Fruit fly (Drosophila melanogaster) whole organism, embryonic: ENCODE results near the gene Tfb4.
A peak's percentile ranks its signal among the peaks of the same experiment; 100 is the strongest.

Source experiments
- Atf6 ChIP-seq: fragments of 200-800 bp; sonication (Bioruptor generic); IDR thresholded peaks from 2 replicates; pipeline ENCODE4 v1.3.6; 2022; ENCODE audit warnings: missing biosample characterization, missing genetic modification characterization
- CG10147 ChIP-seq: fragments of 200-800 bp; sonication (Bioruptor generic); optimal IDR thresholded peaks from 2 replicates; lab custom pipeline; 2019; ENCODE audit warnings: missing biosample characterization, mild to moderate bottlenecking, missing genetic modification characterization, moderate library complexity
- CG10462 ChIP-seq: fragments of 200-800 bp; sonication (Bioruptor generic); optimal IDR thresholded peaks from 2 replicates; lab custom pipeline; 2016; ENCODE audit warnings: missing biosample characterization, missing genetic modification characterization
- CG11247 ChIP-seq: fragments of 200-800 bp; sonication (Bioruptor generic); IDR thresholded peaks from 2 replicates; pipeline ENCODE4 v1.3.6; 2022; ENCODE audit warnings: missing biosample characterization, missing genetic modification characterization
- CG12744 ChIP-seq: fragments of 200-800 bp; sonication (Bioruptor generic); optimal IDR thresholded peaks from 2 replicates; lab custom pipeline; 2016; ENCODE audit warnings: missing biosample characterization, missing genetic modification characterization
- CG14860 ChIP-seq: fragments of 200-800 bp; sonication (Bioruptor generic); IDR thresholded peaks from 3 replicates; pipeline ENCODE4 v1.3.6; 2022; ENCODE audit warnings: missing biosample characterization, missing genetic modification characterization; ENCODE audit not compliant: partially characterized antibody
- CG15696 ChIP-seq: fragments of 200-800 bp; sonication (Bioruptor generic); optimal IDR thresholded peaks from 2 replicates; lab custom pipeline; 2019; ENCODE audit warnings: missing biosample characterization, mild to moderate bottlenecking, missing genetic modification characterization, moderate library complexity
- CG17328 ChIP-seq: fragments of 200-800 bp; sonication (Bioruptor generic); IDR thresholded peaks from 2 replicates; pipeline ENCODE4 v1.3.6; 2022; ENCODE audit warnings: missing biosample characterization, missing genetic modification characterization
- CG17359 ChIP-seq: fragments of 200-800 bp; sonication (Bioruptor generic); optimal IDR thresholded peaks from 3 replicates; lab custom pipeline; 2018; ENCODE audit warnings: missing biosample characterization, mild to moderate bottlenecking, missing genetic modification characterization, moderate library complexity
- CG18262 ChIP-seq: fragments of 200-800 bp; optimal IDR thresholded peaks from 3 replicates; lab custom pipeline; 2019; ENCODE audit warnings: missing biosample characterization, mild to moderate bottlenecking, missing genetic modification characterization, moderate library complexity
- CG2120 ChIP-seq: fragments of 200-800 bp; sonication (Bioruptor generic); optimal IDR thresholded peaks from 3 replicates; lab custom pipeline; 2016; ENCODE audit warnings: missing biosample characterization, missing genetic modification characterization
- CG34224 ChIP-seq: fragments of 200-800 bp; sonication (Bioruptor generic); IDR thresholded peaks from 3 replicates; pipeline ENCODE4 v1.3.6; 2022; ENCODE audit warnings: missing biosample characterization, missing genetic modification characterization; ENCODE audit not compliant: partially characterized antibody
- CG34422 ChIP-seq: fragments of 200-800 bp; sonication (Bioruptor generic); IDR thresholded peaks from 3 replicates; pipeline ENCODE4 v1.3.6; 2022; ENCODE audit warnings: missing biosample characterization, missing genetic modification characterization
- CG3847 ChIP-seq: fragments of 200-800 bp; sonication (Bioruptor generic); IDR thresholded peaks from 2 replicates; pipeline ENCODE4 v1.3.6; 2022; ENCODE audit warnings: missing biosample characterization, missing genetic modification characterization
- CG6175 ChIP-seq: fragments of 200-800 bp; sonication (Bioruptor generic); IDR thresholded peaks from 3 replicates; pipeline ENCODE4 v1.3.6; 2022; ENCODE audit warnings: missing biosample characterization, missing genetic modification characterization
- CG8359 ChIP-seq: fragments of 200-800 bp; sonication (Bioruptor generic); optimal IDR thresholded peaks from 2 replicates; lab custom pipeline; 2017; ENCODE audit warnings: missing biosample characterization, mild to moderate bottlenecking, missing genetic modification characterization, borderline replicate concordance
- CG8924 ChIP-seq: fragments of 200-800 bp; optimal IDR thresholded peaks from 3 replicates; lab custom pipeline; 2019; ENCODE audit warnings: missing biosample characterization, mild to moderate bottlenecking, missing genetic modification characterization, moderate library complexity
- CHES-1-like ChIP-seq: fragments of 200-800 bp; sonication (Bioruptor generic); optimal IDR thresholded peaks from 2 replicates; lab custom pipeline; 2016; ENCODE audit warnings: missing biosample characterization, missing genetic modification characterization
- D19B ChIP-seq: fragments of 200-800 bp; sonication (Bioruptor generic); optimal IDR thresholded peaks from 2 replicates; lab custom pipeline; 2017; ENCODE audit warnings: missing biosample characterization, mild to moderate bottlenecking, missing genetic modification characterization
- Dad ChIP-seq: fragments of 200-800 bp; sonication (Bioruptor generic); optimal IDR thresholded peaks from 3 replicates; lab custom pipeline; 2016; ENCODE audit warnings: missing biosample characterization, missing genetic modification characterization
- Dp ChIP-seq: fragments of 200-800 bp; sonication (Bioruptor generic); optimal IDR thresholded peaks from 2 replicates; lab custom pipeline; 2018; ENCODE audit warnings: missing biosample characterization, mild to moderate bottlenecking, missing genetic modification characterization, moderate library complexity
- Dref ChIP-seq: fragments of 200-800 bp; sonication (Bioruptor generic); IDR thresholded peaks from 2 replicates; pipeline ENCODE4 v1.3.6; 2022; ENCODE audit warnings: missing biosample characterization, missing genetic modification characterization
- Drgx ChIP-seq: fragments of 200-800 bp; sonication (Bioruptor generic); IDR thresholded peaks from 2 replicates; pipeline ENCODE4 v1.3.6; 2022; ENCODE audit warnings: missing biosample characterization, missing genetic modification characterization
- E2f1 ChIP-seq: fragments of 200-800 bp; sonication (Bioruptor generic); IDR thresholded peaks from 2 replicates; pipeline ENCODE4 v1.3.6; 2022; ENCODE audit warnings: missing biosample characterization, missing genetic modification characterization
- Hand ChIP-seq: fragments of 200-800 bp; sonication (Bioruptor generic); optimal IDR thresholded peaks from 2 replicates; lab custom pipeline; 2017; ENCODE audit warnings: mild to moderate bottlenecking, missing biosample characterization, missing genetic modification reagents, missing genetic modification characterization
- Mes4 ChIP-seq: fragments of 200-800 bp; sonication (Bioruptor generic); optimal IDR thresholded peaks from 2 replicates; lab custom pipeline; 2016; ENCODE audit warnings: missing biosample characterization, missing genetic modification characterization
- Rx ChIP-seq: fragments of 200-800 bp; sonication (Bioruptor generic); IDR thresholded peaks from 2 replicates; pipeline ENCODE4 v1.3.6; 2022; ENCODE audit warnings: missing biosample characterization, missing genetic modification characterization
- Sox100B ChIP-seq: fragments of 200-800 bp; sonication (Bioruptor generic); optimal IDR thresholded peaks from 3 replicates; lab custom pipeline; 2018; ENCODE audit warnings: missing biosample characterization, mild to moderate bottlenecking, missing genetic modification characterization
- Sry-β ChIP-seq: fragments of 200-800 bp; sonication (Bioruptor generic); optimal IDR thresholded peaks from 2 replicates; lab custom pipeline; 2018; ENCODE audit warnings: missing biosample characterization, mild to moderate bottlenecking, missing genetic modification characterization, moderate library complexity
- Ssrp ChIP-seq: fragments of 200-800 bp; sonication (Bioruptor generic); optimal IDR thresholded peaks from 2 replicates; lab custom pipeline; 2018; ENCODE audit warnings: missing biosample characterization, mild to moderate bottlenecking, missing genetic modification characterization, moderate library complexity
- YL-1 ChIP-seq: fragments of 200-800 bp; sonication (Bioruptor generic); optimal IDR thresholded peaks from 3 replicates; lab custom pipeline; 2017; ENCODE audit warnings: missing biosample characterization, mild to moderate bottlenecking, missing genetic modification characterization
- aop ChIP-seq: fragments of 200-800 bp; sonication (Bioruptor generic); IDR thresholded peaks from 2 replicates; pipeline ENCODE4 v1.3.6; 2022; ENCODE audit warnings: missing biosample characterization, missing genetic modification characterization
- bbx ChIP-seq: fragments of 200-800 bp; sonication (Bioruptor generic); IDR thresholded peaks from 2 replicates; pipeline ENCODE4 v1.3.6; 2022; ENCODE audit warnings: missing biosample characterization, missing genetic modification characterization; ENCODE audit not compliant: partially characterized antibody
- bowl ChIP-seq: fragments of 200-800 bp; sonication (Bioruptor generic); IDR thresholded peaks from 2 replicates; pipeline ENCODE4 v1.3.6; 2022; ENCODE audit warnings: missing biosample characterization, missing genetic modification characterization
- chm ChIP-seq: fragments of 200-800 bp; sonication (Bioruptor generic); IDR thresholded peaks from 2 replicates; pipeline ENCODE4 v1.3.6; 2022; ENCODE audit warnings: missing biosample characterization, missing genetic modification characterization
- da ChIP-seq: fragments of 200-800 bp; sonication (Bioruptor generic); optimal IDR thresholded peaks from 2 replicates; lab custom pipeline; 2016; ENCODE audit warnings: missing biosample characterization, missing genetic modification characterization
- dati ChIP-seq: fragments of 200-800 bp; sonication (Bioruptor generic); IDR thresholded peaks from 2 replicates; pipeline ENCODE4 v1.3.6; 2022; ENCODE audit warnings: missing biosample characterization, missing genetic modification characterization
- esg ChIP-seq: fragments of 200-800 bp; sonication (Bioruptor generic); conservative IDR thresholded peaks from 2 replicates; pipeline ENCODE4 v1.3.6; 2022; ENCODE audit warnings: missing biosample characterization, missing genetic modification characterization
- gce ChIP-seq: fragments of 200-800 bp; sonication (Bioruptor generic); IDR thresholded peaks from 3 replicates; pipeline ENCODE4 v1.3.6; 2022; ENCODE audit warnings: missing biosample characterization, missing genetic modification characterization
- gcm2 ChIP-seq: fragments of 200-800 bp; sonication (Bioruptor generic); optimal IDR thresholded peaks from 2 replicates; lab custom pipeline; 2016; ENCODE audit warnings: missing biosample characterization, missing genetic modification characterization
- gsb ChIP-seq: fragments of 200-800 bp; sonication (Bioruptor generic); IDR thresholded peaks from 2 replicates; pipeline ENCODE4 v1.3.6; 2022; ENCODE audit warnings: missing biosample characterization, missing genetic modification characterization
- kah ChIP-seq: fragments of 200-800 bp; sonication (Bioruptor generic); optimal IDR thresholded peaks from 2 replicates; lab custom pipeline; 2018; ENCODE audit warnings: missing biosample characterization, mild to moderate bottlenecking, missing genetic modification characterization
- nom ChIP-seq: fragments of 200-800 bp; sonication (Bioruptor generic); optimal IDR thresholded peaks from 2 replicates; lab custom pipeline; 2017; ENCODE audit warnings: missing biosample characterization, missing genetic modification characterization, mild to moderate bottlenecking, moderate library complexity, missing genetic modification reagents
- pita ChIP-seq: fragments of 200-800 bp; sonication (Bioruptor generic); optimal IDR thresholded peaks from 2 replicates; lab custom pipeline; 2017; ENCODE audit warnings: missing biosample characterization, mild to moderate bottlenecking, missing genetic modification characterization
- pnt ChIP-seq: fragments of 200-800 bp; sonication (Bioruptor generic); optimal IDR thresholded peaks from 3 replicates; lab custom pipeline; 2016; ENCODE audit warnings: missing biosample characterization, missing genetic modification characterization
- sc ChIP-seq, 3 experiments: fragments of >200 bp in 2 of 3; fragments of 200-800 bp in 1 of 3; sonication (Bioruptor generic) in 1 of 3; optimal IDR thresholded peaks; 2 replicates in 2 of 3; 3 replicates in 1 of 3; lab custom pipeline; 2017; ENCODE audit warnings: mild to moderate bottlenecking in 1 of 3, missing biosample characterization in 1 of 3, missing genetic modification characterization in 1 of 3, missing genetic modification reagents in 1 of 3
- slou ChIP-seq: fragments of 200-800 bp; sonication (Bioruptor generic); optimal IDR thresholded peaks from 3 replicates; lab custom pipeline; 2016; ENCODE audit warnings: missing biosample characterization, missing genetic modification characterization
- tap ChIP-seq: fragments of 200-800 bp; optimal IDR thresholded peaks from 3 replicates; lab custom pipeline; 2019; ENCODE audit warnings: missing biosample characterization, mild to moderate bottlenecking, missing genetic modification characterization, moderate library complexity
- tll ChIP-seq, 2 experiments: fragments of 200-800 bp in 1 of 2; fragments of >200 bp in 1 of 2; sonication (Bioruptor generic) in 1 of 2; optimal IDR thresholded peaks; 2 replicates each; lab custom pipeline; 2017 to 2019; ENCODE audit warnings: missing biosample characterization in 2 of 2, missing genetic modification characterization in 2 of 2, mild to moderate bottlenecking in 1 of 2, moderate library complexity in 1 of 2

Gene Tfb4

dm6 chr2L:1108029-1108688 is 42.3 kb downstream of the Tfb4 start, which contains the start of the genes PolrMT and CG14339 (continued):
- no peak for TF ChIP-seq pnt (GFP tag; lab: Kevin White, UChicago)
- TF ChIP-seq tap (tag; lab: Kevin White, UChicago) = no peak
- no peak for TF ChIP-seq slou
- no peak for TF ChIP-seq Atf6 (GFP tag; lab: Robert Waterston, UW)
- TF ChIP-seq Drgx = 0 out of 2 replicates have a peak, but pooled peaks have one; percentile 23
- no peak for TF ChIP-seq CG14860 (GFP tag; lab: Robert Waterston, UW)
- TF ChIP-seq Dref = 0 out of 2 replicates have a peak, but pooled peaks have one; percentile 20
- peak; percentile 49 for TF ChIP-seq Mes4 (GFP tag; lab: Kevin White, UChicago)
- TF ChIP-seq sc (optimal IDR thresholded peaks at IDR 0.05; lab: Kevin White, UChicago) = no peak
- no peak for TF ChIP-seq sc (GFP tag; optimal IDR thresholded peaks at IDR 0.05; lab: Kevin White, UChicago)
- TF ChIP-seq CG18262 (tag; lab: Kevin White, UChicago) = no peak
- no peak for TF ChIP-seq CG12744
- peak; percentile 92 for TF ChIP-seq CG34422 (GFP tag; lab: Robert Waterston, UW)
- no peak for TF ChIP-seq CG6175 (GFP tag; lab: Robert Waterston, UW)
- TF ChIP-seq aop (GFP tag; lab: Robert Waterston, UW) = no peak
- TF ChIP-seq CHES-1-like = peak; percentile 82
- TF ChIP-seq bbx (GFP tag; lab: Robert Waterston, UW) = peak; percentile 43; the same call in 1 of the 2 replicates
- no peak for TF ChIP-seq CG15696 (tag; lab: Kevin White, UChicago)
- peak; percentile 95 for TF ChIP-seq YL-1 (GFP tag; lab: Kevin White, UChicago)
- no peak for TF ChIP-seq Ssrp (tag; lab: Kevin White, UChicago)
- 0 out of 2 replicates have a peak, but pooled peaks have one; percentile 11 for TF ChIP-seq CG17328
- TF ChIP-seq Sox100B (GFP tag; lab: Kevin White, UChicago) = no peak
- no peak for TF ChIP-seq CG10147 (GFP tag; lab: Kevin White, UChicago)
- TF ChIP-seq kah (GFP tag; lab: Kevin White, UChicago) = no peak
- no peak for TF ChIP-seq bowl (GFP tag; lab: Robert Waterston, UW)
- TF ChIP-seq CG10462 (GFP tag; lab: Kevin White, UChicago) = peak; percentile 87
- no peak for TF ChIP-seq nom (GFP tag; lab: Kevin White, UChicago)
- TF ChIP-seq chm (GFP tag; lab: Robert Waterston, UW) = no peak
- 0 out of 2 replicates have a peak, but pooled peaks have one; percentile 6 for TF ChIP-seq Rx (GFP tag; lab: Robert Waterston, UW)
- TF ChIP-seq E2f1 (GFP tag; lab: Robert Waterston, UW) = 0 out of 2 replicates have a peak, but pooled peaks have one; percentile 18
- no peak for TF ChIP-seq da (GFP tag; lab: Kevin White, UChicago)
- no peak for TF ChIP-seq gcm2 (GFP tag; lab: Kevin White, UChicago)
- no peak for TF ChIP-seq gce (GFP tag; lab: Robert Waterston, UW)
- TF ChIP-seq Sry-β (GFP tag; lab: Kevin White, UChicago) = no peak
- peak; percentile 60 for TF ChIP-seq Dp (GFP tag; lab: Kevin White, UChicago)
- no peak for TF ChIP-seq esg (GFP tag; lab: Robert Waterston, UW)
- 0 out of 2 replicates have a peak, but pooled peaks have one; percentile 23 for TF ChIP-seq CG3847 (GFP tag; lab: Robert Waterston, UW)
- TF ChIP-seq D19B (GFP tag; lab: Kevin White, UChicago) = no peak
- no peak for TF ChIP-seq tll (GFP tag; optimal IDR thresholded peaks at IDR 0.05; lab: Kevin White, UChicago)
- peak; percentile 65 for TF ChIP-seq CG2120 (GFP tag; lab: Kevin White, UChicago)
- no peak for TF ChIP-seq CG8924 (tag; lab: Kevin White, UChicago)
- TF ChIP-seq dati = no peak
- TF ChIP-seq gsb = no peak
- TF ChIP-seq CG17359 = no peak
- TF ChIP-seq CG11247 (GFP tag; lab: Robert Waterston, UW) = no peak
- peak; percentile 60 for TF ChIP-seq Dad (GFP tag; lab: Kevin White, UChicago)
- no peak for TF ChIP-seq CG8359 (GFP tag; lab: Kevin White, UChicago)
- no peak; the same call in 2 of the 3 replicates for TF ChIP-seq CG34224 (GFP tag; lab: Robert Waterston, UW)
- TF ChIP-seq Hand = no peak
- TF ChIP-seq pita (GFP tag; lab: Kevin White, UChicago) = no peak
